Fruit fly (Drosophila melanogaster): ENCODE measurements around the gene CG45075.

Gene CG45075

DNA sequence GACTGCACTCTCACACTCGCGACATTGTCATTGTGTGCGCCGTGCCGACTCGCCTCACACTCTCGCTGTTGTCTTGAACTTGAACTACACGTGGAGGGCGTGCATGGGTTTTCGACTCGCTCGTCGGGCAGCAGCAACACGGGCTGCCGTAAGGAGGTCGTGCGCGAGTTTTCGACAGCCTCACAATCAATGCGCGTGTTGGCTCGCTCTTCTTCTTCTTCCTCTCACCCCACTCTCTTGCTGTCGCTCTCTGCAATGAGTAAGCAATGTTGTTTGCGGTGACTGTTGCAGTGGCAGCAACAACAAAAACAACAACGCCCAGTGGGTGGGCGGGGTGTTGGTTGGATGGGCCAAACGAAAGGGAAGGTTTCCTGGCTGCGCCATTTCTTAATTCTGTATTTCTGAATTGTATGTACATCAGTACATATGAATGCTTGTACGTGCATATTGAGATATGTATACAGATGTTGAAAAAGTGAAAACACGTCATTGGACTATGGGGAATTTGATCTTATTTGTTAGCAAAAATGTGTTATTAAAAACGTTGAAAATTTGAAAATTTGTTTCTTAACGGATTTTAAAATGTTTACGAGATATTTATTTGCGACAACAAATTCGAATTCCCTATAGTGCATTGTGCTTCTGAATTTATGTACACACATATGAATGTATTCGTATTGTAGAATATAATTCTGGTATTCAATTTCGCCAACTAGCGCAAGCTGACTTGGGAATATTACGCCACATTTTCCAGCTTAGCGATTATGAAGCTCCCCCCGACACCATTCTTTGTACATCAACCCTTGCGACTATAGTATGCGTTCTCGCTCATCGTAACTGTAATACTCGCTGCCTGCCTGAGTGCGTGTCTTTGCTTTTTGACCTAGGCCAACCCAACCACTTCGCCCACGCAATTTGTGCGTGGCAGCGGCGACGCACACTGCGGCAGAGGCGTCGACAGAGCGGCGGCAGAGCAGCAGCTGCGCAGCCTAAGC, 2.5 kb upstream of the CG45075 start (continued):
- peak; percentile 1 for TF ChIP-seq CG2875 (GFP tag; optimal IDR thresholded peaks at IDR 0.05)
- peak in 1 of 2 experiments; percentile 10 for TF ChIP-seq chif (GFP tag; optimal IDR thresholded peaks at IDR 0.05)
- TF ChIP-seq CG3847 (GFP tag; IDR thresholded peaks at IDR 0.05) = 0 out of 2 replicates have a peak, but pooled peaks have one; percentile 24
- no peak for TF ChIP-seq CG2889 (GFP tag; IDR thresholded peaks at IDR 0.05)
- TF ChIP-seq CG13123 (GFP tag; optimal IDR thresholded peaks at IDR 0.05) = no peak
- peak; percentile 58 for TF ChIP-seq CG34376 (GFP tag; optimal IDR thresholded peaks at IDR 0.05)
- no peak for TF ChIP-seq CG14965 (GFP tag; optimal IDR thresholded peaks at IDR 0.05; ENCODE audit: borderline replicate concordance)
- TF ChIP-seq CG18262 (tag; optimal IDR thresholded peaks at IDR 0.05) = no peak
- peak; percentile 72; the same call in 1 of the 3 replicates for TF ChIP-seq CG6175 (GFP tag; IDR thresholded peaks at IDR 0.05)
- no peak for TF ChIP-seq CG2116 (GFP tag; optimal IDR thresholded peaks at IDR 0.05)
- no peak for TF ChIP-seq BEAF-32 (GFP tag; optimal IDR thresholded peaks at IDR 0.05)
- no peak for TF ChIP-seq tup (GFP tag; optimal IDR thresholded peaks at IDR 0.05)
- TF ChIP-seq Fer3 (tag; optimal IDR thresholded peaks at IDR 0.05) = no peak
- peak; percentile 6 for TF ChIP-seq exex (tag; optimal IDR thresholded peaks at IDR 0.05)
- TF ChIP-seq tgo (GFP tag; IDR thresholded peaks at IDR 0.05) = no peak
- no peak for TF ChIP-seq CG17186 (GFP tag; optimal IDR thresholded peaks at IDR 0.05)
- no peak for TF ChIP-seq Spps (tag; optimal IDR thresholded peaks at IDR 0.05)
- no peak for TF ChIP-seq CG1832 (GFP tag; optimal IDR thresholded peaks at IDR 0.05)
- peak; percentile 84 for TF ChIP-seq D (optimal IDR thresholded peaks at IDR 0.05)
- TF ChIP-seq D (GFP tag; optimal IDR thresholded peaks at IDR 0.05) = peak; percentile 31
- peak; percentile 55 for TF ChIP-seq gro (GFP tag; optimal IDR thresholded peaks at IDR 0.05)
- TF ChIP-seq nau (GFP tag; optimal IDR thresholded peaks at IDR 0.05) = no peak
- TF ChIP-seq Pdp1 (GFP tag; optimal IDR thresholded peaks at IDR 0.05) = peak in 1 of 2 experiments; percentile 64
- peak; percentile 96 for TF ChIP-seq Hey (tag; optimal IDR thresholded peaks at IDR 0.05)
- peak; percentile 24 for TF ChIP-seq bab2 (GFP tag; optimal IDR thresholded peaks at IDR 0.05)
- no peak for TF ChIP-seq CG10267 (tag; optimal IDR thresholded peaks at IDR 0.05)
- TF ChIP-seq wek (GFP tag; optimal IDR thresholded peaks at IDR 0.05) = no peak
- peak; percentile 35 for TF ChIP-seq caup (GFP tag; optimal IDR thresholded peaks at IDR 0.05; ENCODE audit: severe bottlenecking)
- peak; percentile 4 for TF ChIP-seq NC2β (GFP tag; optimal IDR thresholded peaks at IDR 0.05)
- TF ChIP-seq ranshi (GFP tag; IDR thresholded peaks at IDR 0.05) = 0 out of 2 replicates have a peak, but pooled peaks have one; percentile 6
- TF ChIP-seq btn (GFP tag; optimal IDR thresholded peaks at IDR 0.05) = no peak
- TF ChIP-seq CG17612 (GFP tag; IDR thresholded peaks at IDR 0.05) = no peak
- TF ChIP-seq Sin3A (optimal IDR thresholded peaks at IDR 0.05) = no peak
- TF ChIP-seq abd-A (tag; optimal IDR thresholded peaks at IDR 0.05) = peak; percentile 95
- no peak for TF ChIP-seq corto (GFP tag; optimal IDR thresholded peaks at IDR 0.05)
- TF ChIP-seq knrl (GFP tag; IDR thresholded peaks at IDR 0.05; ENCODE audit: partially characterized antibody) = peak; percentile 50; the same call in 2 of the 3 replicates
- no peak for TF ChIP-seq CG16779 (GFP tag; IDR thresholded peaks at IDR 0.05)
- TF ChIP-seq CG10274 (GFP tag; optimal IDR thresholded peaks at IDR 0.05) = no peak
- TF ChIP-seq CoRest (tag; optimal IDR thresholded peaks at IDR 0.05) = peak; percentile 0
- no peak for TF ChIP-seq usp (GFP tag; optimal IDR thresholded peaks at IDR 0.05)
- TF ChIP-seq CG13775 (GFP tag; optimal IDR thresholded peaks at IDR 0.05) = peak; percentile 18
- TF ChIP-seq Vsx1 (GFP tag; optimal IDR thresholded peaks at IDR 0.05) = peak; percentile 25
- TF ChIP-seq CG8924 (tag; optimal IDR thresholded peaks at IDR 0.05) = peak; percentile 62
- TF ChIP-seq CG7963 (GFP tag; IDR thresholded peaks at IDR 0.05; ENCODE audit: partially characterized antibody) = no peak
- TF ChIP-seq Nf-YA (GFP tag; IDR thresholded peaks at IDR 0.05) = no peak
- peak; percentile 81 for TF ChIP-seq Max (GFP tag; optimal IDR thresholded peaks at IDR 0.05)
- TF ChIP-seq CG8388 (GFP tag; optimal IDR thresholded peaks at IDR 0.05) = peak; percentile 38

Data from whole organism, embryonic.